Worm (Caenorhabditis elegans) whole organism, L2 larva: ENCODE measurements around the gene Y57G11C.38.

Experiments
- aly-2 ChIP-seq: fragments of 150-350 bp; optimal IDR thresholded peaks from 2 replicates; lab custom pipeline; 2014; ENCODE audit warnings: missing biosample characterization, missing genetic modification characterization
- elt-1 ChIP-seq: fragments of 150-350 bp; optimal IDR thresholded peaks from 2 replicates; lab custom pipeline; 2014; ENCODE audit warnings: missing biosample characterization, missing genetic modification characterization
- lin-13 ChIP-seq: fragments of 150-350 bp; optimal IDR thresholded peaks from 2 replicates; lab custom pipeline; 2014; ENCODE audit warnings: missing biosample characterization, missing genetic modification reagents, missing genetic modification characterization
- nhr-11 ChIP-seq: fragments of 150-350 bp; optimal IDR thresholded peaks from 2 replicates; lab custom pipeline; 2014; ENCODE audit warnings: missing biosample characterization, missing genetic modification characterization
- unc-39 ChIP-seq: fragments of 150-350 bp; optimal IDR thresholded peaks from 2 replicates; lab custom pipeline; 2014; ENCODE audit warnings: missing biosample characterization, missing genetic modification characterization
- unc-62 ChIP-seq: fragments of 150-350 bp; optimal IDR thresholded peaks from 2 replicates; lab custom pipeline; 2014; ENCODE audit warnings: missing biosample characterization, missing genetic modification reagents, missing genetic modification characterization
- zag-1 ChIP-seq: fragments of 150-350 bp; optimal IDR thresholded peaks from 2 replicates; lab custom pipeline; 2014; ENCODE audit warnings: missing biosample characterization, missing genetic modification characterization
- ztf-11 ChIP-seq: sonication (generic microtip); optimal IDR thresholded peaks from 2 replicates; lab custom pipeline; 2017; ENCODE audit warnings: missing biosample characterization, missing genetic modification characterization

DNA sequence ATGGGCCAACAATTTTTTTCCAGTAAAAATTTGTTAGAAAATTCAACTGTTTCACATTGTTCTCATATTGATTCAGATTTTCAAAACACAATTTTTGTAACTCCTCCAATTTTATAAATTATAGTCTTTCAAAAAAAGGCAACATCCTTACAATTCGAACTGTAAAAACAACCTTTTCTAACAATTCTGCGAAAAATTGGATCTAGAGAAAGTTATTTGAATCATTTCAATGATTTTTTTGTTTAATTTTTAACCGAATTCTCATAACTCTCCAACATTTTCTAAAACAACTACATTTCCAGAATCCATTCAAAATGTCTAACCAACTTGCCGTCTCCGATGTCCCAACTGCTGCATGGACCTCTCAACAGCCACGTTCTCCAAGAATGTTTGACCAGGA, 57.1 kb downstream of the Y57G11C.38 start, which contains the start of gene ccch-5:
- TF ChIP-seq aly-2 (tag; lab: Kevin White, UChicago) (no peak), elt-1 (tag; lab: Kevin White, UChicago) (no peak), unc-62 (no peak), unc-39 (no peak), ztf-11 (no peak), zag-1 (no peak), nhr-11 (tag; lab: Kevin White, UChicago) (no peak), lin-13 (no peak)
